Worm (Caenorhabditis elegans): ENCODE results near the gene T11F9.1.

ce11 chrV:11428728-11429127, 30.6 kb upstream of the T11F9.1 start:
- TF ChIP-seq ref-1 (GFP tag; conservative IDR thresholded peaks at IDR 0.05) = no peak
- TF ChIP-seq klf-2 (GFP tag; conservative IDR thresholded peaks at IDR 0.05) = no peak
- TF ChIP-seq ztf-29 (GFP tag; IDR thresholded peaks at IDR 0.05) = no peak
- no peak for TF ChIP-seq flt-1 (GFP tag; IDR thresholded peaks at IDR 0.05)
- TF ChIP-seq ztf-23 (GFP tag; IDR thresholded peaks at IDR 0.05) = no peak
- TF ChIP-seq cog-1 (tag; optimal IDR thresholded peaks at IDR 0.05) = no peak

Data from whole organism, midembryonic.